Worm (Caenorhabditis elegans) whole organism, L1 larva: ENCODE data around the gene oac-23.

Experiments used
- ama-1 ChIP-seq: fragments of 150-350 bp; optimal IDR thresholded peaks from 2 replicates; lab custom pipeline; 2014
- fos-1 ChIP-seq: fragments of 150-350 bp; optimal IDR thresholded peaks from 2 replicates; lab custom pipeline; 2014; ENCODE audit warnings: missing biosample characterization, missing genetic modification characterization
- jun-1 ChIP-seq: fragments of 150-350 bp; optimal IDR thresholded peaks from 2 replicates; lab custom pipeline; 2014; ENCODE audit warnings: missing biosample characterization, missing genetic modification reagents, missing genetic modification characterization
- lir-3 ChIP-seq: sonication (generic microtip); optimal IDR thresholded peaks from 2 replicates; lab custom pipeline; 2016; ENCODE audit warnings: mild to moderate bottlenecking, missing genetic modification characterization, moderate library complexity, missing compliant biosample characterization; ENCODE audit not compliant: poor library complexity
- nhr-85 ChIP-seq: sonication (generic microtip); peaks from one replicate; lab custom pipeline; 2016; ENCODE audit warnings: missing genetic modification characterization, inconsistent platforms, missing compliant biosample characterization
- unc-62 ChIP-seq: fragments of 150-350 bp; optimal IDR thresholded peaks from 2 replicates; lab custom pipeline; 2014; ENCODE audit warnings: missing biosample characterization, missing genetic modification reagents, missing genetic modification characterization

DNA sequence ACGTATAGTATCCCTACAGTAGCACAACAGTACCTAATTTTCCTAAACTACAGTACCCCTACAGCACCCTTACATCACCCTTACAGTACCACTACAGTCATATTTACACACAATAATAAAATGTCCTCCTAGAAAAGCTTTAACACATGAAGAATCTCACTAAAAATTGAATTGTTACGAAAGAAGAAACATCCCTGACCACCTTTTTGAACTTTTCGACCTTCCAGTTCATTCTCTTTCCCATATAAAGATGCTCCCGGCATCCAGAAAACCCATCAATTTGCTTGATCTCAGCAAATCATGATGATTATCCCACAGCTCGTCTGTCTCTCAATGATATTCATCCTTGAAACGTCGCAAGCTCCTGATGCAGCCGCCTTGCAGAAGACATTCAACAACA, 23.4 kb downstream of the oac-23 start, which contains the start of gene F56D6.21:
- TF ChIP-seq jun-1 (tag; lab: Kevin White, UChicago) = no peak
- no peak for TF ChIP-seq unc-62 (GFP tag; lab: Kevin White, UChicago)
- no peak for TF ChIP-seq fos-1 (tag; lab: Kevin White, UChicago)
- no peak for TF ChIP-seq lir-3
- no peak for TF ChIP-seq nhr-85 (tag; lab: Kevin White, UChicago)
- TF ChIP-seq ama-1 (lab: Kevin White, UChicago) = no peak
